Worm (Caenorhabditis elegans): Measurements from ENCODE around the gene F13A7.14.
"Not testable (repeated sequence)": the region's sequence is repeated elsewhere in the genome, so short reads cannot be mapped to it uniquely, and the experiment has no call there.

F13A7.14 gene

ce11 chrV:16376430-16376948, 25.2 kb upstream of the F13A7.14 start:
- TF ChIP-seq pqm-1 (tag; optimal IDR thresholded peaks at IDR 0.05), result no peak
- no peak for TF ChIP-seq Y22D7AL.16 (tag; optimal IDR thresholded peaks at IDR 0.05)
- TF ChIP-seq dmd-4 (tag; optimal IDR thresholded peaks at IDR 0.05; ENCODE audit: borderline replicate concordance), result no peak
- TF ChIP-seq elt-4 (tag; optimal IDR thresholded peaks at IDR 0.05), result no peak
- TF ChIP-seq ceh-19 (GFP tag; optimal IDR thresholded peaks at IDR 0.05), result no peak
- no peak for TF ChIP-seq ets-4 (tag; optimal IDR thresholded peaks at IDR 0.05)
- TF ChIP-seq ceh-45 (GFP tag; IDR thresholded peaks at IDR 0.05), result no peak
- no peak for TF ChIP-seq sox-4 (tag; optimal IDR thresholded peaks at IDR 0.05)
- TF ChIP-seq tbx-2 (tag; optimal IDR thresholded peaks at IDR 0.05), result no peak
- TF ChIP-seq tbx-7 (tag; optimal IDR thresholded peaks at IDR 0.05), result no peak
- no peak for TF ChIP-seq C38D4.7 (GFP tag; optimal IDR thresholded peaks at IDR 0.05)
- no peak for TF ChIP-seq hlh-8 (tag; optimal IDR thresholded peaks at IDR 0.05)
- TF ChIP-seq ceh-14 (tag; optimal IDR thresholded peaks at IDR 0.05), result no peak
- no peak for TF ChIP-seq ttx-3 (tag; optimal IDR thresholded peaks at IDR 0.05)
- TF ChIP-seq nhr-232 (tag; optimal IDR thresholded peaks at IDR 0.05), result no peak
- no peak for TF ChIP-seq pha-2 (tag; optimal IDR thresholded peaks at IDR 0.05)
- TF ChIP-seq hlh-13 (GFP tag; optimal IDR thresholded peaks at IDR 0.05), result no peak
- TF ChIP-seq madf-2 (tag; optimal IDR thresholded peaks at IDR 0.05), result no peak
- TF ChIP-seq pag-3 (tag; optimal IDR thresholded peaks at IDR 0.05; ENCODE audit: borderline replicate concordance), result no peak

DNA sequence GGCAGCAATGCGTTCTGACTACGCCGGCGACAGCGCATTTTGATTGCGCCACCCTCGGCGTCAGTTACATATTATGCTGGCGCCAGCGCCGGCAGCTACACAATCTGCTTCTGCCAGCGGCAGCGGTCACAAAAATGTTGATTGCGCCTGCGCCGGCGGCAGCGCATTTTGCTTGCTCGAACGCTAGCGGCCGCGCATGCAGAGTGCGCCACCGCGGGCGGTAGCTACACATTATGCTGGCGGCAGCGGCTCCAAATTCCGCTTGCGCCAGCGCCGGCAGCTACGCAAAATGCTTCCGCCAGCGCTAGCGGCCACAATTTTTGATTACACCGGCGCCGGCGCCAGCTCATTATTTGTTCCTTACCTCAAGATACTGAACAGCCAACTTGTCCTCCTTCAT, 24.5 kb upstream of the F13A7.14 start:
- TF ChIP-seq elt-4 (tag; optimal IDR thresholded peaks at IDR 0.05) (peak; percentile 24), Y22D7AL.16 (tag; optimal IDR thresholded peaks at IDR 0.05) (no peak)

DNA sequence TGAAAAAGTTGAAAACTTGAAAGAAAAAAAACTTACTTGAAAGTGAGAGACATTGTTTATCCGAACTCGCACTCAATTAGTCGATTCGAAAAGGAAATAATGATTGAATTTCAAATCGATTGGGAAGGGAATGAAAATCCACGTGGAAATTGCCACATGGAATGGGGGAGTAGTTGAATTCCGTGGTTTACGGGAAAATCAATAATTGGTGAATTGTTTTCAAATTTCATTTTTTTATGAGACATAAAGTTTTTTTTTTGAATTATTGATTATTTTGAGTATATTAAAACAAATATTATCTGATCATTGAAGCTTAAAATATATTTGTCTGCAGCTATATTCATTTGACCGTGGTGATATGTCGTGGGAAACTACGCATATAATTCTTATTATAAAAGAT, 23.8 kb upstream of the F13A7.14 start, which contains the start of gene F13A7.1:
F13A7.1 (minus strand) TSS at position 101 of the 400 bp plus-strand sequence.
- TF ChIP-seq ref-2 (tag; optimal IDR thresholded peaks at IDR 0.05), result no peak
- TF ChIP-seq mec-3 (tag; optimal IDR thresholded peaks at IDR 0.05; ENCODE audit: borderline replicate concordance), result no peak
- TF ChIP-seq ceh-34 (tag; optimal IDR thresholded peaks at IDR 0.05), result no peak
- TF ChIP-seq eyg-1 (tag; optimal IDR thresholded peaks at IDR 0.05), result no peak
- no peak for TF ChIP-seq rnt-1 (tag; optimal IDR thresholded peaks at IDR 0.05)

ce11 chrV:16382949-16383348, 18.7 kb upstream of the F13A7.14 start:
- TF ChIP-seq ref-2 (tag; optimal IDR thresholded peaks at IDR 0.05) (no peak), ceh-45 (GFP tag; IDR thresholded peaks at IDR 0.05) (no peak), C38D4.7 (GFP tag; optimal IDR thresholded peaks at IDR 0.05) (no peak), ceh-34 (tag; optimal IDR thresholded peaks at IDR 0.05) (no peak), ceh-18 (tag; optimal IDR thresholded peaks at IDR 0.05) (no peak), hlh-30 (tag; optimal IDR thresholded peaks at IDR 0.05; ENCODE audit: insufficient read depth) (no peak), ceh-22 (tag; optimal IDR thresholded peaks at IDR 0.05) (no peak), hlh-6 (tag; optimal IDR thresholded peaks at IDR 0.05) (no peak)

- TF ChIP-seq ama-1 (optimal IDR thresholded peaks at IDR 0.05); K09A11.1 (tag; optimal IDR thresholded peaks at IDR 0.05; ENCODE audit: insufficient read depth); ceh-18 (tag; optimal IDR thresholded peaks at IDR 0.05): not testable (repeated sequence)
These were observed 18.0 kb upstream of the F13A7.14 start, which contains the start of gene F13A7.7 for ce11 chrV:16383729-16384128. F13A7.7 (minus strand) TSS chrV:16383829.

ce11 chrV:16388268-16388667, 13.4 kb upstream of the F13A7.14 start, which contains the start of gene sri-65:
sri-65 (minus strand) TSS chrV:16388368.
- no peak for TF ChIP-seq K09A11.1 (tag; optimal IDR thresholded peaks at IDR 0.05; ENCODE audit: insufficient read depth)
- TF ChIP-seq C38D4.7 (GFP tag; optimal IDR thresholded peaks at IDR 0.05), result no peak
- no peak for TF ChIP-seq ceh-31 (tag; optimal IDR thresholded peaks at IDR 0.05)
- no peak for TF ChIP-seq Y22D7AL.16 (tag; optimal IDR thresholded peaks at IDR 0.05)
- no peak for TF ChIP-seq pha-4 (tag; optimal IDR thresholded peaks at IDR 0.05)
- no peak for TF ChIP-seq ceh-9 (tag; optimal IDR thresholded peaks at IDR 0.05)
- no peak for TF ChIP-seq ceh-34 (tag; optimal IDR thresholded peaks at IDR 0.05)
- no peak for TF ChIP-seq tbx-7 (tag; optimal IDR thresholded peaks at IDR 0.05)
- TF ChIP-seq elt-4 (tag; optimal IDR thresholded peaks at IDR 0.05), result no peak
- no peak for TF ChIP-seq ets-4 (tag; optimal IDR thresholded peaks at IDR 0.05)
- no peak for TF ChIP-seq unc-55 (GFP tag; optimal IDR thresholded peaks at IDR 0.05)
- TF ChIP-seq T23F11.4 (GFP tag; optimal IDR thresholded peaks at IDR 0.05), result no peak
- TF ChIP-seq tbx-2 (tag; optimal IDR thresholded peaks at IDR 0.05), result no peak
- no peak for TF ChIP-seq ceh-24 (tag; optimal IDR thresholded peaks at IDR 0.05)
- no peak for TF ChIP-seq pqm-1 (tag; optimal IDR thresholded peaks at IDR 0.05)
- no peak for TF ChIP-seq hlh-13 (GFP tag; optimal IDR thresholded peaks at IDR 0.05)
- no peak for TF ChIP-seq fkh-10 (GFP tag; optimal IDR thresholded peaks at IDR 0.05)
- TF ChIP-seq ceh-18 (tag; optimal IDR thresholded peaks at IDR 0.05), result no peak
- TF ChIP-seq odd-2 (tag; optimal IDR thresholded peaks at IDR 0.05), result no peak
- TF ChIP-seq hlh-30 (tag; optimal IDR thresholded peaks at IDR 0.05; ENCODE audit: insufficient read depth), result no peak
